Worm (Caenorhabditis elegans): ENCODE data around the gene F41H10.12.

The F41H10.12 gene

DNA sequence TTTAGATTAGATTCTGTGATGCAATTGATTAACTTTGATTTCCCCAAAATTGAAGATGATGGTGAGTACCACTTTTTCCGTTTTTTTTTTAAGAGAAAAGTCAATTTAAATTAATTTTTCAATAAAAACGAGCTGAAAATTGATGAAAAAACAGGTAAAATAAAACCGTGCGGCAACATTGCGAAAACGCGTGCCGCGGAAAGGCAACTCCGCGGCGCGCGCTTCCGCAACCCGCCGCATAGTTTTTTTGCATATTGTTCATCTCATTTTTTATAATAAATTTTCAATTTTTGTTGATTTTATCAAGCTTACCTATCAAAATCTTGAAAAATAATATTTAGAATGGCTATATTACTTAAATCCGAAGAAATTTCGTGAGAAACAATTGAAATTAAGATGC, 14.2 kb upstream of the F41H10.12 start (continued):
- TF ChIP-seq C38D4.7 (GFP tag; optimal IDR thresholded peaks at IDR 0.05): peak; percentile 1
- no peak for TF ChIP-seq fkh-10 (GFP tag; optimal IDR thresholded peaks at IDR 0.05)
- peak; percentile 33 for TF ChIP-seq fax-1 (tag; optimal IDR thresholded peaks at IDR 0.05)
- no peak for TF ChIP-seq pha-4 (tag; optimal IDR thresholded peaks at IDR 0.05)
- TF ChIP-seq unc-55 (GFP tag; optimal IDR thresholded peaks at IDR 0.05): no peak
- TF ChIP-seq K09A11.1 (tag; optimal IDR thresholded peaks at IDR 0.05; ENCODE audit: insufficient read depth): peak; percentile 65
- no peak for TF ChIP-seq ceh-6 (GFP tag; optimal IDR thresholded peaks at IDR 0.05)
- no peak for TF ChIP-seq hlh-13 (GFP tag; optimal IDR thresholded peaks at IDR 0.05)
- no peak for TF ChIP-seq pax-1 (tag; optimal IDR thresholded peaks at IDR 0.05)
- peak; percentile 52 for TF ChIP-seq pat-9 (tag; optimal IDR thresholded peaks at IDR 0.05)
- TF ChIP-seq hlh-15 (tag; optimal IDR thresholded peaks at IDR 0.05): peak; percentile 14
- peak; percentile 72 for TF ChIP-seq ttx-3 (tag; optimal IDR thresholded peaks at IDR 0.05)
- peak; percentile 25 for TF ChIP-seq K02D7.2 (tag; optimal IDR thresholded peaks at IDR 0.05)
- peak; percentile 50 for TF ChIP-seq tbx-2 (tag; optimal IDR thresholded peaks at IDR 0.05)
- TF ChIP-seq ceh-9 (tag; optimal IDR thresholded peaks at IDR 0.05): no peak
- TF ChIP-seq nhr-11 (tag; optimal IDR thresholded peaks at IDR 0.05): no peak
- TF ChIP-seq sdc-2 (tag; optimal IDR thresholded peaks at IDR 0.05): no peak
- peak; percentile 39 for TF ChIP-seq ceh-14 (tag; optimal IDR thresholded peaks at IDR 0.05)
- TF ChIP-seq sox-2 (GFP tag; IDR thresholded peaks at IDR 0.05): no peak
- TF ChIP-seq pha-2 (tag; optimal IDR thresholded peaks at IDR 0.05): peak; percentile 41
- no peak for TF ChIP-seq T23F11.4 (GFP tag; optimal IDR thresholded peaks at IDR 0.05)
- no peak for TF ChIP-seq tbx-7 (tag; optimal IDR thresholded peaks at IDR 0.05)
- no peak for TF ChIP-seq ceh-24 (tag; optimal IDR thresholded peaks at IDR 0.05)
- no peak for TF ChIP-seq rnt-1 (tag; optimal IDR thresholded peaks at IDR 0.05)

DNA sequence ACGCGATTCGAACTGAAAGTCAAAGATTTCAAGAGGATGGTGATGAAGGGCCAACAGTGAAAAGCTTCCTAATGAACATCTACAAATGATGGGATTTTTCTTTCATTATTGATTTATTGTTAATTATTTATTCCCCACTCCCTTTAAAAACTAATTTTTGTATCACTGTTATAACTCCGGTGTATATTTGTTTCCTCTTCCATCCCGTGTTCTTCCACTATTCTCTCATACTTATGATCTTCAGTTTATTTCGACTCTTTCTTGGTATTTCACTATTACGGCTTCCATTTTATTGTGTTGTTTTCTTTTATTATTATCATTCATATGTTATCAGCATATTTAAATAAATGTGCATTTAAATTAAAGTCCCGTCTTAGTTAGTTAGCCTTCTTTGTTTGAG, 10.8 kb upstream of the F41H10.12 start:
- TF ChIP-seq pax-1 (tag; optimal IDR thresholded peaks at IDR 0.05): no peak
- TF ChIP-seq unc-42 (tag; optimal IDR thresholded peaks at IDR 0.05): no peak
- no peak for TF ChIP-seq sdc-2 (tag; optimal IDR thresholded peaks at IDR 0.05)
- TF ChIP-seq nhr-232 (tag; optimal IDR thresholded peaks at IDR 0.05): no peak
- TF ChIP-seq C08G9.2 (tag; optimal IDR thresholded peaks at IDR 0.05): no peak
- TF ChIP-seq ceh-2 (tag; optimal IDR thresholded peaks at IDR 0.05): no peak
- no peak for TF ChIP-seq eyg-1 (tag; optimal IDR thresholded peaks at IDR 0.05)
- no peak for TF ChIP-seq C38D4.7 (GFP tag; optimal IDR thresholded peaks at IDR 0.05)
- TF ChIP-seq unc-86 (tag; optimal IDR thresholded peaks at IDR 0.05): no peak
- no peak for TF ChIP-seq pag-3 (tag; optimal IDR thresholded peaks at IDR 0.05; ENCODE audit: borderline replicate concordance)
- no peak for TF ChIP-seq ceh-19 (GFP tag; optimal IDR thresholded peaks at IDR 0.05)
- no peak for TF ChIP-seq dve-1 (tag; optimal IDR thresholded peaks at IDR 0.05)

DNA sequence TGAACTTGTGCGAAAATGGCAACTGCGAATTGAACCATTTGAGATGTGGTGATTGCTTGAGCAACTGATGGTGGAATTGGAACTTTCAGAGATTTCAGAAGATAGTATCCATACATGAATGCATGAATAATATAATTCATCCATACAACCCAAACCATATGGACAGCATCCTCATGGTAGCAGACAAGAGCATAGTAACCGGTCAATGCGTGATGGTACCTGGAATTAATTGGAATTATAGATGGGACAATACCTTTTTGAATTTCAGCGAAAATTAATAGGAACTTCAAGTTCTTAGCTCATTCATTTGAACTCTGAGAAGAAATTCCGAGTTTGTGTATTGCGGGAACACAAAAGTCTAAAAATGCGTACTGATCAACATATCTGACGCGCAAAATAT, 10.2 kb upstream of the F41H10.12 start:
- TF ChIP-seq dve-1 (tag; optimal IDR thresholded peaks at IDR 0.05) (no peak), T23F11.4 (GFP tag; optimal IDR thresholded peaks at IDR 0.05) (no peak), rnt-1 (tag; optimal IDR thresholded peaks at IDR 0.05) (no peak), fkh-6 (tag; optimal IDR thresholded peaks at IDR 0.05) (no peak)

DNA sequence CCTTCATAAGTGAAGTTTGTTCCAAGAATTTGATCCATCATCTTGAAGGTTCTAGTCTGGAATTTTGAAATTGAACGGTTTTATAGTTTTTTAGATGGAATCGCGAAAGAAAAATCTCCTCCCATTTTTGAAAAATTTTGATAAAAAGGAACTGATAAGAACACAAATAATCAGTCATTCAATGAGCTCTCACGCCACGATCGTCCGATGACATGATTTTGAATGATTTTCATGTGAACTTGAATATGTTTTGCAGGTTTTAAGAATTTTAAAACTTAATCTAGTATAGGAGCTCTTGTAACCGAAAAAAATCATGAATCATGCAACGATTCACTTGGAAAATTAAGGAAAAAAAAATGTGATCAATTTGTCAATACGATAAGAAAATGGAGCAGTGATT, 8.1 kb upstream of the F41H10.12 start, which contains the start of gene elo-5:
elo-5 (minus strand) TSS at position 56 of the 400 bp plus-strand sequence.
- TF ChIP-seq elt-2 (tag; optimal IDR thresholded peaks at IDR 0.05): peak; percentile 39
- no peak for TF ChIP-seq pha-2 (tag; optimal IDR thresholded peaks at IDR 0.05)

DNA sequence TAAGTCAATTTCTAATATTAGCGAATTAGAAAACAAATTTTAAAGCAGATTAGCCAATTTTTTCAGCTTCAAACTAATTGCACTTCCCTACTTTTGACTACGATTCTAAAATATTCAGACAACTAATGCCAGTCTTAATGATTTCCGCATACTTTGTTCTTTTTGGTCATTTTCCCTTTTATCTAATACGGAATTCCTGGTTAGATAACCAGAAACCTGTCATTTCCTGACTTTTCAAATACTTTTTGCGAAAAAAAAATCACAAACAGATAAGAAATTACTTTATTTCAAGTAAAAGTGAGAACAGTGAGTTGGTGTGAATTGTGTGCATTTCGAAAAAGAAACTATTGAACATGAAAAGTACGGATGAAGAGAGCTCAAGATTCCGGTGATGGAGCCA, 5.0 kb upstream of the F41H10.12 start:
- TF ChIP-seq lin-11 (tag; optimal IDR thresholded peaks at IDR 0.05) (no peak), nhr-11 (tag; optimal IDR thresholded peaks at IDR 0.05) (no peak), pha-4 (tag; optimal IDR thresholded peaks at IDR 0.05) (no peak), ceh-19 (GFP tag; optimal IDR thresholded peaks at IDR 0.05) (no peak), ceh-2 (tag; optimal IDR thresholded peaks at IDR 0.05) (no peak), ztf-16 (tag; optimal IDR thresholded peaks at IDR 0.05) (no peak), ahr-1 (tag; optimal IDR thresholded peaks at IDR 0.05) (no peak), gmeb-2 (tag; optimal IDR thresholded peaks at IDR 0.05) (no peak), sox-2 (GFP tag; IDR thresholded peaks at IDR 0.05) (no peak), ceh-45 (GFP tag; IDR thresholded peaks at IDR 0.05) (no peak), nhr-232 (tag; optimal IDR thresholded peaks at IDR 0.05) (no peak)
